Fruit fly (Drosophila melanogaster): ENCODE data around the gene CG5418.

The CG5418 gene

DNA sequence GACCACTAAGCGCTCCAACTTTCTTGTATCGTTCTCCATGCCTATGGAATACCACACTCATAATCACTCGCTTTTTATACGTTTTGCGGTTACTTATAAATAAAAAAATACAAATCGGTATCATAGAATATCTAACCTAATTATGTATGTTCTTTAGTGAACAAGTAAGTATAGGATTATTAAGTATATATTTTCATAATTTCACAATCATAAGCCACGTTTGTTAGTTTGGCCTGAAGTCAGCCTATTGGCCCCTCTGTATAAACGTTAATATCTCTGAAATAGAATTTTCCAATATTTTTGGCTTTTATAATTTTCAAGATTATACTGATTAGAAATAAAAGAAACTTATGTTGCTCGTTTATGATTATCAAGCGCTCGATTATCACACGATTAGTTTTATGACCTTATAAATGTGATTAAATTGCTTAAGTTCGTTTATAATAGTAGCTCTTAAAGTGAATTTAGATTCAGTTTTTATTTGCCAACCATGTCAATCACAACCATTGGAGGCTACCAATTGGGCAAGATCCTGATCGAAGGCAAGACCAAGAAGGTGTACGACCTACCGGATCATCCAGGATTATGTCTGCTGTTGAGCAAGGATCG, at the start of gene CG5418:
Gene CG5418 (minus strand): TSS at position 51 of the 609 bp plus-strand sequence.
- TF ChIP-seq rn (GFP tag; IDR thresholded peaks at IDR 0.05) (no peak), CG8159 (tag; optimal IDR thresholded peaks at IDR 0.05) (no peak), Snoo (tag; optimal IDR thresholded peaks at IDR 0.05) (no peak), CG17806 (tag; optimal IDR thresholded peaks at IDR 0.05) (no peak), gl (tag; optimal IDR thresholded peaks at IDR 0.05) (no peak), CG10348 (GFP tag; IDR thresholded peaks at IDR 0.05) (no peak), Pif1A (GFP tag; optimal IDR thresholded peaks at IDR 0.05) (no peak), Pif1B (GFP tag; optimal IDR thresholded peaks at IDR 0.05) (no peak), fd96Ca (GFP tag; IDR thresholded peaks at IDR 0.05) (no peak), Ets98B (GFP tag; IDR thresholded peaks at IDR 0.05) (no peak), CG14655 (GFP tag; optimal IDR thresholded peaks at IDR 0.05) (no peak), CG9948 (tag; optimal IDR thresholded peaks at IDR 0.05) (no peak), CG15710 (tag; optimal IDR thresholded peaks at IDR 0.05) (no peak), CG8301 (tag; optimal IDR thresholded peaks at IDR 0.05) (no peak), EcR (GFP tag; optimal IDR thresholded peaks at IDR 0.05) (no peak), CG12605 (GFP tag; IDR thresholded peaks at IDR 0.05) (no peak), D1 (tag; optimal IDR thresholded peaks at IDR 0.05) (no peak), CG13204 (GFP tag; optimal IDR thresholded peaks at IDR 0.05) (no peak)

dm6 chr2L:12500405-12500804, 47.4 kb upstream of the CG5418 start:
- no peak for TF ChIP-seq CG4496 (GFP tag; IDR thresholded peaks at IDR 0.05)
- TF ChIP-seq CG32121 (GFP tag; IDR thresholded peaks at IDR 0.05): no peak

DNA sequence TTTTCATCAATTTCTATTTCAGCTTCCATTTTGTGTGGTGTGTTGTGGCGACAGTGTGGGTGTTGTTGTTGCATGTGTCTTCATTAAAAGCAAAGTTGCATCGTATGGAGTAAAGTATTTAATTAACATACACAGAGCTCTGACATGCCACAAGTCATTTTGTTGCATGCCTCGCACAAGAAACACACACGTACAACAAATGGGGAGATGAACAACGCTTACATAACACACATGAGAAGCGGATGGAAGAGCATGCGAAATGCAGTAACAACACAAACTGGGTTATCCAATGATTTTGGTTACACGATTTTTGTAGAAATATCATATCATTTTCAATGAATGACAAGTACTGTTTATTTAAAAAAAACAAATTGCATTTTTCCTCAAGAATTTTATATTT, 46.1 kb upstream of the CG5418 start:
- TF ChIP-seq Pif1B (GFP tag; optimal IDR thresholded peaks at IDR 0.05) (no peak), CG15710 (tag; optimal IDR thresholded peaks at IDR 0.05) (no peak), EcR (GFP tag; optimal IDR thresholded peaks at IDR 0.05) (no peak), CG17806 (tag; optimal IDR thresholded peaks at IDR 0.05) (no peak)

DNA sequence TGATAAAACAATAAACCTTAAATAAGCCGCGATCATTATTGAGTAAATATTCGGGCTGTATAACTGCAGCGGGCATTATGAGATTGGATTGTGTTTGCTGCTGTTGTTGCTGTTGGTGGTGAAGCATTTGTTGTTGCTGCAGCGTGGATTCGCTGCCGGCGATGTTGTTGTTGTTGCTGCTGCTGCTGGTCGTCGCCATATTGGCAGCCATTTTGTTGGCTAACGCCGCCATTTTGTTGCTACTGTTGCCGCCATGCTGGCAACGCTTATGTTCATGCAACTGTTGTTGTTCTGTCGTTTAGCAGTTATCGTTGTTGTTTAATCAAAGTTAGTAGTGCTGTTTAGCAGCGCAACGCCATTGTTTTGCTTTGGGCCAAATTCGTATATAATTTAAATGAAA, 45.5 kb upstream of the CG5418 start:
- TF ChIP-seq CG8301 (tag; optimal IDR thresholded peaks at IDR 0.05) (no peak), CG4496 (GFP tag; IDR thresholded peaks at IDR 0.05) (peak; percentile 62; the same call in 2 of the 3 replicates), CG12605 (GFP tag; IDR thresholded peaks at IDR 0.05) (peak; percentile 22; the same call in 1 of the 2 replicates), Ets98B (GFP tag; IDR thresholded peaks at IDR 0.05) (peak; percentile 40)

DNA sequence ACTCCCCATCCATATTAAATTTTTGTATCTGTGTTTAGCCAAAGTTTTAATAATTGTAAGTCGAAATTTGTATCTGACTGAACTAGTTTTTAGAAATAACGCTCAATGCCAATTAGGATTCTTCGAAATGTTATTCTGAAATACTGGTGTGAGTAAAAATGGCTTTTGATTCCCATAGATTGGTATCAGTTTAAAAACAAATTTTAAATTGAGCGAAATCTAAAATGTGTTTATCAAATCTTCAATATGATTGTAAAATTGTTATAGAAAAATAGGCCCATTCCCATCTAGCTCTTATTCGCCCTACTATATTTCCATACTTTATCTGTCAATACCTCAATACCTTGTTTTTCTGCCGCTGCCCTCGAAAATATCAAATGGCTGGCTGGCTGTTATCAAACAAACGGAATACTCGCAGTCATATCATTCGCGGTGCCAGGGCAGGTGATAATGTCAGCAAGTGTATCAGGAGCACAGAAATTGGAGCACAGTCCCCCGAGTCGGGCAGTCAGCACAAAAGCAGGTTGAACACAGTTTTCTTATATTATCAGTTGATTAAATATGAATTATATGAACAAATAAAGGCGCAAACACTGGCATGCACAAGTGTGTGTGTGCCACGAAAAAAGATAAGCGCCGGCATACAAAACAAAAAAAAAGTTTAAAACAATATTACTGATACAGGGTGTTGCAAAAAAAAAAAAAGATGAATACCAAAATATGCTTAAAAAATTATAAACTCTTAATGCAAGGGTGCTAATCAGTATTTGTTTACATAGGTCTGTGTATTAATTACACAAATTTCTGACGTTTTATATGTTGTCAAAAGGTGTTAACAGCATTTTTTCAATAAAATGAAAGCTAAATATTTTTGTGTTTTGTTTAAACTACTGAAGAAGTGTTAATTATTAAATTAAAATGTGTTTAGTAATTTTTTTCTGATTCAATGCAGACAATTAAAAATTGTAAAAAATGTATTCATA, 44.5 kb upstream of the CG5418 start, which contains the start of gene t-cup:
Gene t-cup (minus strand): TSS at position 51 of the 983 bp plus-strand sequence.
- TF ChIP-seq CG14655 (GFP tag; optimal IDR thresholded peaks at IDR 0.05): no peak
- peak; percentile 69 for TF ChIP-seq Pif1B (GFP tag; optimal IDR thresholded peaks at IDR 0.05)
- TF ChIP-seq rn (GFP tag; IDR thresholded peaks at IDR 0.05): no peak
- TF ChIP-seq CG10348 (GFP tag; IDR thresholded peaks at IDR 0.05): no peak
- TF ChIP-seq CG13204 (GFP tag; optimal IDR thresholded peaks at IDR 0.05): no peak
- no peak for TF ChIP-seq CG34367 (tag; optimal IDR thresholded peaks at IDR 0.05)
- TF ChIP-seq CG9948 (tag; optimal IDR thresholded peaks at IDR 0.05): no peak
- peak; percentile 38 for TF ChIP-seq EcR (GFP tag; optimal IDR thresholded peaks at IDR 0.05)
- TF ChIP-seq CG8301 (tag; optimal IDR thresholded peaks at IDR 0.05): no peak
- TF ChIP-seq CG15710 (tag; optimal IDR thresholded peaks at IDR 0.05): peak; percentile 4
- TF ChIP-seq CG32121 (GFP tag; IDR thresholded peaks at IDR 0.05): no peak
- 0 out of 3 replicates have a peak, but pooled peaks have one; percentile 34 for TF ChIP-seq CG4496 (GFP tag; IDR thresholded peaks at IDR 0.05)
- no peak for TF ChIP-seq fd96Ca (GFP tag; IDR thresholded peaks at IDR 0.05)
- TF ChIP-seq CG12605 (GFP tag; IDR thresholded peaks at IDR 0.05): no peak
- TF ChIP-seq Pif1A (GFP tag; optimal IDR thresholded peaks at IDR 0.05): peak; percentile 28
- TF ChIP-seq gl (tag; optimal IDR thresholded peaks at IDR 0.05): peak; percentile 40
- peak; percentile 5 for TF ChIP-seq CG17806 (tag; optimal IDR thresholded peaks at IDR 0.05)
- no peak for TF ChIP-seq D1 (tag; optimal IDR thresholded peaks at IDR 0.05)
- TF ChIP-seq Ets98B (GFP tag; IDR thresholded peaks at IDR 0.05): no peak; the same call in 1 of the 2 replicates
- TF ChIP-seq CG8159 (tag; optimal IDR thresholded peaks at IDR 0.05): peak; percentile 32
- TF ChIP-seq Snoo (tag; optimal IDR thresholded peaks at IDR 0.05): peak; percentile 46

DNA sequence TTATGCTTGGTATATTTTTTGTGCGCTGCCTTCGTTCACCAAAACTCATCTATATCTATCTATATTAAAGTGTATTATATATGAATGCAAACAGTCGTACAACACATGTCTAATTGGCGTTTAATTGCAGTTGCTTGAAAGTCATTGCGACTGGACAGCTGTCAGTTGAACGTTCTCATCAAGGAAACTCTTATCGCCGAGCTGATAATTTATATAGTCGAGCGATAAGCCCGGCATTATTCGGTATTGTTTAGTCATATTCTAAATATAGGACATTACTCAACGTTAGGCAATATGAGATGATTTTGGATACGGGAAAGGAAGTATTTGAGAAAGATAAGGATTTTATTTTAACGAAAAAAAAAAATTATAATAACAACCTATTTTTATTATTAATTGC, 42.2 kb upstream of the CG5418 start:
- peak; percentile 30 for TF ChIP-seq EcR (GFP tag; optimal IDR thresholded peaks at IDR 0.05)
- TF ChIP-seq CG13204 (GFP tag; optimal IDR thresholded peaks at IDR 0.05): no peak
